Worm (Caenorhabditis elegans) whole organism, young adult: ENCODE measurements around the gene cox-16.

Experiments
- B0035.1 ChIP-seq: sonication (generic microtip); optimal IDR thresholded peaks from 2 replicates; lab custom pipeline; 2016; ENCODE audit warnings: missing genetic modification characterization, mild to moderate bottlenecking, missing compliant biosample characterization, missing genotype, missing genetic modification reagents
- B0336.3 ChIP-seq: fragments of 200-800 bp; sonication (Bioruptor generic); IDR thresholded peaks from 2 replicates; pipeline ENCODE4 v1.3.6; 2022; ENCODE audit warnings: missing genetic modification characterization, missing compliant biosample characterization
- F33H1.4 ChIP-seq: fragments of 200-800 bp; sonication (Bioruptor generic); IDR thresholded peaks from 2 replicates; pipeline ENCODE4 v1.3.6; 2022; ENCODE audit warnings: missing genetic modification reagents, missing genetic modification characterization, missing compliant biosample characterization
- F37B4.10 ChIP-seq: fragments of 200-800 bp; sonication (Bioruptor generic); IDR thresholded peaks from 2 replicates; pipeline ENCODE4 v1.3.6; 2022; ENCODE audit warnings: missing genetic modification characterization, missing compliant biosample characterization
- F52B5.7 ChIP-seq: sonication (generic microtip); optimal IDR thresholded peaks from 2 replicates; lab custom pipeline; 2016; ENCODE audit warnings: mild to moderate bottlenecking, missing genetic modification characterization, missing compliant biosample characterization
- T07F8.4 ChIP-seq: sonication (generic microtip); optimal IDR thresholded peaks from 2 replicates; lab custom pipeline; 2016; ENCODE audit warnings: mild to moderate bottlenecking, missing genetic modification characterization, moderate library complexity, missing compliant biosample characterization
- Y79H2A.3 ChIP-seq: fragments of 200-800 bp; sonication (Bioruptor generic); conservative IDR thresholded peaks from 2 replicates; pipeline ENCODE4 v1.3.6; 2022; ENCODE audit warnings: missing genetic modification reagents, missing genetic modification characterization, missing compliant biosample characterization
- aptf-3 ChIP-seq: fragments of 200-800 bp; sonication (Bioruptor generic); IDR thresholded peaks from 2 replicates; pipeline ENCODE4 v1.3.6; 2022; ENCODE audit warnings: missing genetic modification characterization, missing compliant biosample characterization
- atf-7 ChIP-seq: sonication (generic microtip); optimal IDR thresholded peaks from 2 replicates; lab custom pipeline; 2017; ENCODE audit warnings: mild to moderate bottlenecking, missing genetic modification characterization, missing compliant biosample characterization
- athp-1 ChIP-seq: sonication (generic microtip); optimal IDR thresholded peaks from 2 replicates; lab custom pipeline; 2017; ENCODE audit warnings: mild to moderate bottlenecking, missing genetic modification characterization, missing compliant biosample characterization
- cebp-1 ChIP-seq, 2 experiments: fragments of 200-800 bp in 1 of 2; sonication (Bioruptor generic) in 1 of 2; sonication (generic microtip) in 1 of 2; IDR thresholded peaks in 1 of 2; optimal IDR thresholded peaks in 1 of 2; 2 replicates each; pipeline versions ENCODE4 v1.3.6 to Lab custom; 2017 to 2022; ENCODE audit warnings: missing compliant biosample characterization in 2 of 2, missing genetic modification characterization in 2 of 2, mild to moderate bottlenecking in 1 of 2, missing genetic modification reagents in 1 of 2, moderate library complexity in 1 of 2
- ceh-79 ChIP-seq: sonication (generic microtip); optimal IDR thresholded peaks from 2 replicates; lab custom pipeline; 2017; ENCODE audit warnings: mild to moderate bottlenecking, missing genetic modification characterization, missing compliant biosample characterization
- ceh-91 ChIP-seq: fragments of 200-800 bp; sonication (Bioruptor generic); IDR thresholded peaks from 2 replicates; pipeline ENCODE4 v1.3.6; 2022; ENCODE audit warnings: missing genetic modification reagents, missing genetic modification characterization, missing compliant biosample characterization
- egl-44 ChIP-seq: fragments of 200-800 bp; sonication (Bioruptor generic); IDR thresholded peaks from 2 replicates; pipeline ENCODE4 v1.3.6; 2022; ENCODE audit warnings: missing genetic modification reagents, missing genetic modification characterization, missing compliant biosample characterization
- ets-4 ChIP-seq: fragments of 200-800 bp; sonication (Bioruptor generic); optimal IDR thresholded peaks from 2 replicates; lab custom pipeline; 2018; ENCODE audit warnings: mild to moderate bottlenecking, missing genetic modification characterization, missing compliant biosample characterization
- hrde-1 ChIP-seq: sonication (generic microtip); optimal IDR thresholded peaks from 2 replicates; lab custom pipeline; 2016; ENCODE audit warnings: missing genetic modification characterization, mild to moderate bottlenecking, missing compliant biosample characterization, moderate library complexity, missing genotype, missing genetic modification reagents, borderline replicate concordance
- lin-54 ChIP-seq: fragments of 200-800 bp; sonication (Bioruptor generic); optimal IDR thresholded peaks from 2 replicates; lab custom pipeline; 2018; ENCODE audit warnings: mild to moderate bottlenecking, missing genetic modification characterization, missing compliant biosample characterization
- mxl-1 ChIP-seq: sonication (generic microtip); optimal IDR thresholded peaks from 2 replicates; lab custom pipeline; 2016; ENCODE audit warnings: missing genetic modification characterization, missing compliant biosample characterization
- nhr-27 ChIP-seq: fragments of 200-800 bp; sonication (Bioruptor generic); optimal IDR thresholded peaks from 2 replicates; lab custom pipeline; 2018; ENCODE audit warnings: mild to moderate bottlenecking, missing genetic modification characterization, moderate library complexity, missing compliant biosample characterization
- nhr-80 ChIP-seq: sonication (generic microtip); optimal IDR thresholded peaks from 2 replicates; lab custom pipeline; 2016; ENCODE audit warnings: missing genetic modification characterization, missing compliant biosample characterization
- rpc-1 ChIP-seq, 2 experiments: fragments of 150-350 bp in 1 of 2; sonication (generic microtip) in 1 of 2; optimal IDR thresholded peaks; 2 replicates each; lab custom pipeline; 2014 to 2018; ENCODE audit warnings: missing biosample characterization in 1 of 2, missing genetic modification characterization in 1 of 2, missing genetic modification reagents in 1 of 2, missing genotype in 1 of 2
- sdz-38 ChIP-seq: sonication (generic microtip); optimal IDR thresholded peaks from 2 replicates; lab custom pipeline; 2016; ENCODE audit warnings: missing genotype, missing genetic modification characterization, missing compliant biosample characterization
- sptf-2 ChIP-seq: fragments of 200-800 bp; sonication (Bioruptor generic); optimal IDR thresholded peaks from 2 replicates; lab custom pipeline; 2018; ENCODE audit warnings: mild to moderate bottlenecking, missing genetic modification characterization, missing compliant biosample characterization
- tlf-1 ChIP-seq: fragments of 200-800 bp; sonication (Bioruptor generic); optimal IDR thresholded peaks from 2 replicates; lab custom pipeline; 2018; ENCODE audit warnings: mild to moderate bottlenecking, missing genetic modification characterization, missing compliant biosample characterization
- ztf-18 ChIP-seq: sonication (generic microtip); optimal IDR thresholded peaks from 2 replicates; lab custom pipeline; 2016; ENCODE audit warnings: missing genotype, mild to moderate bottlenecking, missing genetic modification characterization, missing compliant biosample characterization
- ztf-26 ChIP-seq: sonication (generic microtip); optimal IDR thresholded peaks from 2 replicates; lab custom pipeline; 2017; ENCODE audit warnings: missing genetic modification characterization, missing compliant biosample characterization
- ztf-28 ChIP-seq: fragments of 200-800 bp; sonication (Bioruptor generic); IDR thresholded peaks from 2 replicates; pipeline ENCODE4 v1.3.6; 2022; ENCODE audit warnings: missing genetic modification reagents, missing genetic modification characterization, missing compliant biosample characterization

cox-16 gene

DNA sequence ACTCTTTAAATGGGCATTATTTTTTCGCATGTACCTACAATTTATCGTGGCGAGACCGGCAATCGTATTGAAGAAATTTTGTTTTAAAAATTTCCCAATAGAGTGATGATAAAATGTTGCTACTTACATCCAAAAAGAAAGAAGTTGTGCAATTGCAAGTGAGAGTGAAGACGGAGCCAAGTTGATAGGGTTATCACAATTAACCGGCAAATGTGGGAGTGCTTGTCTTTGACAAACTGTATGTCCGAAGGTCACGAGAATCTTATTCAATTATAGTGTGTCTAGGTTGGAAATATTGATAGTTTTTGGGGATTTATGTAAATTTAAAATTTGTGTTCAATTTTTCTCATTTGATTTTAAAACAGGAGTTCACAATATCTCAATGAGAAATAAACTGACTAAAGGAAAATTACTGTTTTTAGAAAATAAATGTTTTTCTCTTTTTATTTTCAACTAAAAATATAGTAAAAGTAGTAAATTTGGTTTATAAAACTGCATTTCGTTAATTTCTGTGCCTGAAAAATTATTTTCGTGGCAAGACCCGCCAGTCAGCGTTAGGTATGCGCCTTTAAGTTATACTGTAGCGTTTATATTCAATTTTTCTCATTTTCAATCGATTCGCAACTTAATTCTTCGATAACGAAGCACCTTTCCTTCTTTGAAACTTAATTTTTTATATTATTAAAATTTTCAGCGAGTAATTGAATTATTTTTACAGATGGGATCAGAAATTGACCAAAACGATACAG lies 22.2 kb downstream of the cox-16 start, which contains the start of the genes hpo-15 and mms-19 (continued):
- TF ChIP-seq F33H1.4, result peak; percentile 85
- no peak for TF ChIP-seq sdz-38 (tag; lab: Kevin White, UChicago)
- TF ChIP-seq egl-44 (GFP tag; lab: Robert Waterston, UW), result no peak
- TF ChIP-seq mxl-1 (tag; lab: Kevin White, UChicago), result no peak
- TF ChIP-seq ceh-91 (GFP tag; lab: Robert Waterston, UW), result 0 out of 2 replicates have a peak, but pooled peaks have one; percentile 33

- TF ChIP-seq cebp-1 (GFP tag; IDR thresholded peaks at IDR 0.05; lab: Robert Waterston, UW) (no peak), cebp-1 (tag; optimal IDR thresholded peaks at IDR 0.05; lab: Kevin White, UChicago) (peak; percentile 37), ztf-28 (GFP tag; lab: Robert Waterston, UW) (no peak), atf-7 (peak; percentile 49), ets-4 (GFP tag; lab: Kevin White, UChicago) (peak; percentile 49), nhr-80 (tag; lab: Kevin White, UChicago) (peak; percentile 86)
Observed at ce11 chrV:5512559-5512958, 23.5 kb downstream of the cox-16 start.

DNA sequence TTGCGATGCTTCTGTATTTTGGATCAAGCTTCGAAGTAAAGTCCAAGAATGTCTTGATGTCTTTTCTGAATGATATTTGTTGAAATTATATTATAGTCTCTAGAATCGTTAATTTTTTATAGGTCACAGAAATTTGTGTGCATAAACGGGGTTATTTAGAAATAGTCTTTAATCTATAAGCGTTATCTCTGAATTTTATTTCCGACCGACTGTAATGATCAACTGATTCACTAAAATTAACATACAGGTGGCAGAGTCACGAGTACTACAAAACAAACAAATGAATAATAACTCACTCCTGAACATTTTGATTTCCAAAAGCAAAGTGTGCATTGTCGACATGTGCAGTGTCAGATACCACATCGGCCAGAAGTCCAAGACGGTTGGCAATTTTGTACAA lies 24.3 kb downstream of the cox-16 start:
- TF ChIP-seq nhr-80 (tag; lab: Kevin White, UChicago), result peak; percentile 8
- no peak for TF ChIP-seq F37B4.10 (GFP tag; lab: Robert Waterston, UW)

- TF ChIP-seq sptf-2 (GFP tag; lab: Kevin White, UChicago) (no peak), ztf-28 (GFP tag; lab: Robert Waterston, UW) (no peak), B0336.3 (GFP tag; lab: Robert Waterston, UW) (no peak), nhr-80 (tag; lab: Kevin White, UChicago) (peak; percentile 78), ztf-26 (tag; lab: Kevin White, UChicago) (no peak), ceh-79 (no peak), Y79H2A.3 (GFP tag; lab: Robert Waterston, UW) (no peak), lin-54 (no peak), rpc-1 (optimal IDR thresholded peaks at IDR 0.05; lab: Kevin White, UChicago) (no peak), rpc-1 (tag; optimal IDR thresholded peaks at IDR 0.05; lab: Kevin White, UChicago) (no peak), ztf-18 (tag; lab: Kevin White, UChicago) (peak; percentile 31)
- TF ChIP-seq, all 124 proteins: peak for 2
Observed at ce11 chrV:5509966-5510365, 26.1 kb downstream of the cox-16 start.

DNA sequence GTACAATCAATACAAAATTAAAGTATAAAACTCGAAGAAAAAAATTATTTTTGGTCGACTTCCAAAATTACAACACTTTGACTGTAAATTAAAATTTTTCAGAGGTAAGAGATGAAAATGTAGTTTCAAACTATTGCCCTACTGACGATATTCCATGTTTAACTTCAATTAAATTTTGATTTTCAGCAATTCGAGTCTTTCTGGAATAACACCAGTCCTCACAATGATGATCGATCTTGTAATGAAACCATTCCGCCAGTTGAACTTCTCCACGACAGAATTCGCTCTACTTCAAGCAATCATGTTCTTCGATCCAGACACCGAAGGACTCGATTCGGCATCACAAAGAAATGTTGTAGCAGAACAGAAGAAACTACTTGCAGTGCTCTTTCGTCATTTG lies 26.9 kb downstream of the cox-16 start:
- TF ChIP-seq hrde-1 (tag; lab: Kevin White, UChicago), result no peak
- no peak for TF ChIP-seq aptf-3 (GFP tag; lab: Robert Waterston, UW)
- no peak for TF ChIP-seq B0035.1 (tag; lab: Kevin White, UChicago)
- no peak for TF ChIP-seq nhr-80 (tag; lab: Kevin White, UChicago)
- TF ChIP-seq tlf-1 (GFP tag; lab: Kevin White, UChicago), result no peak
- TF ChIP-seq athp-1 (tag; lab: Kevin White, UChicago), result no peak
- no peak for TF ChIP-seq F52B5.7 (tag; lab: Kevin White, UChicago)
- TF ChIP-seq nhr-27 (tag; lab: Kevin White, UChicago), result no peak
- no peak for TF ChIP-seq T07F8.4 (tag; lab: Kevin White, UChicago)
